Worm (Caenorhabditis elegans) whole organism, late embryonic: ENCODE measurements around the gene msd-2.

ENCODE experiments used
- F13H6.1 ChIP-seq: sonication (generic microtip); optimal IDR thresholded peaks from 2 replicates; lab custom pipeline; 2016; ENCODE audit warnings: missing genetic modification characterization, missing compliant biosample characterization
- dve-1 ChIP-seq: sonication (generic microtip); optimal IDR thresholded peaks from 2 replicates; lab custom pipeline; 2017; ENCODE audit warnings: antibody characterized with exemption, mild to moderate bottlenecking, missing genetic modification characterization, missing compliant biosample characterization
- pha-4 ChIP-seq: fragments of 150-350 bp; optimal IDR thresholded peaks from 2 replicates; lab custom pipeline; 2018; ENCODE audit warnings: missing biosample characterization, missing genetic modification reagents, missing genetic modification characterization

- TF ChIP-seq F13H6.1 (no peak), dve-1 (tag; lab: Kevin White, UChicago) (no peak), pha-4 (tag; lab: Kevin White, UChicago) (no peak)
Observed at ce11 chrIV:10033053-10033452, 4.2 kb downstream of the msd-2 start, which contains the start of gene F44D12.6.
